Fruit fly (Drosophila melanogaster): ENCODE measurements around the gene CG31789.

CG31789 gene

DNA sequence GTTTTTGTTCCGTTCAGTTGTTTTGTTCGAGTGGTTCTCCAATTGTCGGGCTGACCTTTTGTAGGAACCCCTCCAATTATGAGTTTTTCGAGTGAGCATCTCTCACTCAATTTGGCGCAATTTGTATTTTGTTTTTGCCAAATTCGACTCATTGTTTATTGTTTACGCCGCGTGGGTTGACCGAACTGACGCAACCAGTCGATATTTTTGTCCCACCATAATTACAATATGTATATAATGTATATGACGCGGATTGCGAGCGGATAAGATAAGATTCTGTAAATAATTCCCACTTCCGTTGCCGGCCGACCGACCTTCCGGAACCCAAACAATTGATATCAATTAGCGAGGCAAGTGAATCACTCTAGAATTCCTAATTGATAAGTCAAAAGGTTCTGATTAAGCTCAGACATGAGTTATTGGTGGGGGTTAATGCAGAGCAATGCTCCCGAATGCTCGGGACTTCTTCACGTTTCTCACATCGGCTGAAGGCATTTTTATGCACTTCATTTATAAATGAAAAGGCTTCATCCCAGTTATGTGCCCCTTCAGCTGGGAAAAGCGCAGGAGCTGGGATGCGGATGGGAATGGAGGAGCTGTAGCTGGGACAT, 25.0 kb downstream of the CG31789 start (continued):
- TF ChIP-seq grau (tag; optimal IDR thresholded peaks at IDR 0.05) (no peak), Pdp1 (GFP tag; optimal IDR thresholded peaks at IDR 0.05) (peak in 1 of 2 experiments; percentile 71), wek (GFP tag; optimal IDR thresholded peaks at IDR 0.05) (no peak), sug (tag; optimal IDR thresholded peaks at IDR 0.05) (peak; percentile 19), Ptx1 (GFP tag; IDR thresholded peaks at IDR 0.05) (no peak), sens (GFP tag) (peak; percentile 63), amos (GFP tag; IDR thresholded peaks at IDR 0.05; ENCODE audit: partially characterized antibody) (no peak), Sox102F (GFP tag; optimal IDR thresholded peaks at IDR 0.05) (no peak), CG4707 (GFP tag; optimal IDR thresholded peaks at IDR 0.05) (no peak), exex (tag; optimal IDR thresholded peaks at IDR 0.05) (peak; percentile 84), Med (GFP tag) (peak; percentile 25), ATbp (GFP tag; optimal IDR thresholded peaks at IDR 0.05) (no peak), row (GFP tag; IDR thresholded peaks at IDR 0.05) (no peak), Fer3 (tag; optimal IDR thresholded peaks at IDR 0.05) (no peak), knrl (GFP tag; IDR thresholded peaks at IDR 0.05; ENCODE audit: partially characterized antibody) (no peak)

DNA sequence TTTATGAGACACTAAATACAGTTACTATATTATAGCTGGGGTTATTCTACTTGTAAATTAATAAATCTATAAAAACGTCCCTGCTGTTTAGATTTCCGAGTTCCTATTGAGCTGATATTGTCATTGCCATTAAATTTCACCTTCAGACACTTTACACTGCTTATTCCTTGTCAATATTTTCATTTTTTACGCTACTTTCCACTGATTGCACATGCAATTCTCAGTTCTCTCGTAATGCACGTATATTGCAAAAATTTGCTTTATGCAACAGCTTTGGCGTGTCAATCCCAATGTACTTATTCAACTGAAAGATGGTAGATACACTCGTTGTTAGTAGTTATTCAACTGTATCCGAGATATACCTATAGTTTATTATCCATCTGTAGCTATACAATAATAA, 26.7 kb downstream of the CG31789 start:
- no peak for TF ChIP-seq da (GFP tag; optimal IDR thresholded peaks at IDR 0.05)

DNA sequence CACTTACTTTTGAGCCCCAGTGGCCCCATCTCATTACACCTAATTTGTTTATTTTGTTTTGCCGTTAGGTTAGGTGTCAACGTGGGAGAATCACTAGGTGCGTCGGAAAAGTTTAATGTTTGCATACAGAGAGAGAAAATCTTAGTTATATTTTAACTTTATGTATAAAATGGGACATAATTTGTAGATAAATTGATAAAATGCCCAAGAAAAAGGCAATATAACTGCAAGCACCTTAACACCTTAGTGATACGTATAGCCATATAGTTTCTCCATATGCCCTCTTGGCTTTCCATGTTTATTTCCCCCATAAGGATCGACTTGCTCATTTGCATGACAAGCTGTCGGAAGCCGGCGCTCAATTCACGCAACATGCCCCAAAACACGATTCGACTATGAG, 33.2 kb downstream of the CG31789 start:
- TF ChIP-seq Sox102F (GFP tag; optimal IDR thresholded peaks at IDR 0.05) (peak; percentile 6), CG3726 (GFP tag; IDR thresholded peaks at IDR 0.05) (0 out of 3 replicates have a peak, but pooled peaks have one; percentile 16), wdn (GFP tag; IDR thresholded peaks at IDR 0.05) (0 out of 2 replicates have a peak, but pooled peaks have one; percentile 36), CG6272 (GFP tag; IDR thresholded peaks at IDR 0.05) (no peak), sens (GFP tag) (peak; percentile 34), CG11085 (GFP tag; IDR thresholded peaks at IDR 0.05) (no peak), row (GFP tag; IDR thresholded peaks at IDR 0.05) (peak; percentile 8; the same call in 1 of the 3 replicates), lilli (GFP tag; optimal IDR thresholded peaks at IDR 0.05) (no peak), vvl (GFP tag; IDR thresholded peaks at IDR 0.05) (0 out of 2 replicates have a peak, but pooled peaks have one; percentile 28), CG12219 (GFP tag; optimal IDR thresholded peaks at IDR 0.05) (no peak), CG18619 (GFP tag; optimal IDR thresholded peaks at IDR 0.05) (no peak)

DNA sequence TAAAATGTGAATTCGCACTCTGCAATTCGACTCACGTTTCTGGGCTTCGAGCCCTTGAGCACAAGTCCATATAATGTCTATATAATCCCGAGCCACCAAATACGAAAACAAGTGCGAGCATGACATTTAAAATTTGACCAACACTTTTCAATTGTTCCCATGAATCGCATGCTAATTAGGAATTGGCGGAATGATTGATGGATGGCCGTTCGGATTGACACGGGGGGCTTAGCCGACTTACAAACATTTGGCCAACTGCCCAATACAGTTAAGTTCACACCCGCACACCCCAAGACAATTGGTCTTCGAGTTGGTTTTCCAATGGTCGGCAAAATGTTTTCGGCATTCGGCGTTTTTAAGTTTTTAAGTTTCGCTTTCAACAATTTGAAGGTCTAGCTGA, 35.4 kb downstream of the CG31789 start:
- TF ChIP-seq TFAM (GFP tag; optimal IDR thresholded peaks at IDR 0.05) = no peak
- no peak for TF ChIP-seq CG8765 (GFP tag; IDR thresholded peaks at IDR 0.05)
- TF ChIP-seq ttk (GFP tag; IDR thresholded peaks at IDR 0.05) = no peak
- no peak for TF ChIP-seq Deaf1 (tag; optimal IDR thresholded peaks at IDR 0.05)
- TF ChIP-seq HLH54F (GFP tag; optimal IDR thresholded peaks at IDR 0.05) = no peak
- TF ChIP-seq CG8281 (tag; optimal IDR thresholded peaks at IDR 0.05) = peak; percentile 96
- TF ChIP-seq CG1647 (GFP tag; optimal IDR thresholded peaks at IDR 0.05) = no peak
- TF ChIP-seq Sox100B (GFP tag; optimal IDR thresholded peaks at IDR 0.05) = no peak
- no peak for TF ChIP-seq lab (GFP tag; optimal IDR thresholded peaks at IDR 0.05)
- peak; percentile 20 for TF ChIP-seq mirr (GFP tag; optimal IDR thresholded peaks at IDR 0.05)
- TF ChIP-seq ind (GFP tag; optimal IDR thresholded peaks at IDR 0.05) = no peak
- no peak for TF ChIP-seq amos (GFP tag; IDR thresholded peaks at IDR 0.05; ENCODE audit: partially characterized antibody)
- no peak for TF ChIP-seq CG11398 (GFP tag; optimal IDR thresholded peaks at IDR 0.05)
- TF ChIP-seq vvl (GFP tag; IDR thresholded peaks at IDR 0.05) = 0 out of 2 replicates have a peak, but pooled peaks have one; percentile 34
